Worm (Caenorhabditis elegans) whole organism, L1 larva: Measurements from ENCODE around the gene lem-4.

Experiments
- C16A3.4 ChIP-seq: fragments of 150-350 bp; optimal IDR thresholded peaks from 2 replicates; lab custom pipeline; 2014; ENCODE audit warnings: missing biosample characterization, missing genetic modification characterization
- F16B12.6 ChIP-seq: fragments of 150-350 bp; optimal IDR thresholded peaks from 2 replicates; lab custom pipeline; 2014; ENCODE audit warnings: missing biosample characterization, missing genetic modification characterization
- Y116A8C.19 ChIP-seq: sonication (generic microtip); optimal IDR thresholded peaks from 2 replicates; lab custom pipeline; 2016; ENCODE audit warnings: missing compliant biosample characterization, missing genetic modification characterization, borderline replicate concordance
- aha-1 ChIP-seq: fragments of 150-350 bp; optimal IDR thresholded peaks from 2 replicates; lab custom pipeline; 2014; ENCODE audit warnings: missing biosample characterization, missing genetic modification characterization
- alr-1 ChIP-seq: fragments of 200-800 bp; sonication (Bioruptor generic); optimal IDR thresholded peaks from 2 replicates; lab custom pipeline; 2018; ENCODE audit warnings: borderline replicate concordance, mild to moderate bottlenecking, missing genetic modification characterization, missing compliant biosample characterization
- aly-2 ChIP-seq: fragments of 150-350 bp; optimal IDR thresholded peaks from 2 replicates; lab custom pipeline; 2014; ENCODE audit warnings: missing biosample characterization, missing genetic modification characterization
- blmp-1 ChIP-seq: fragments of 150-350 bp; optimal IDR thresholded peaks from 2 replicates; lab custom pipeline; 2014; ENCODE audit warnings: missing biosample characterization, missing genetic modification characterization
- ceh-63 ChIP-seq: fragments of 200-800 bp; sonication (Bioruptor generic); optimal IDR thresholded peaks from 2 replicates; lab custom pipeline; 2018; ENCODE audit warnings: mild to moderate bottlenecking, missing genetic modification characterization, missing compliant biosample characterization
- ceh-82 ChIP-seq, 3 experiments: fragments of 150-350 bp in 1 of 3; sonication (generic microtip) in 2 of 3; optimal IDR thresholded peaks; 2 replicates each; lab custom pipeline; 2014 to 2017; ENCODE audit warnings: missing biosample characterization in 3 of 3, missing genetic modification characterization in 3 of 3
- ceh-88 ChIP-seq: fragments of 200-800 bp; sonication (Bioruptor generic); IDR thresholded peaks from 2 replicates; pipeline ENCODE4 v1.3.6; 2022; ENCODE audit warnings: missing genetic modification characterization, missing compliant biosample characterization
- dpl-1 ChIP-seq, 3 experiments: fragments of 150-350 bp in 2 of 3; sonication (generic microtip) in 1 of 3; optimal IDR thresholded peaks; 2 replicates each; lab custom pipeline; 2014 to 2017; ENCODE audit warnings: missing biosample characterization in 3 of 3, missing genetic modification characterization in 3 of 3, missing genetic modification reagents in 3 of 3
- efl-1 ChIP-seq, 4 experiments: fragments of 150-350 bp; optimal IDR thresholded peaks in 3 of 4; peaks in 1 of 4; 1 replicate in 1 of 4; 2 replicates in 3 of 4; lab custom pipeline; 2014; ENCODE audit warnings: missing biosample characterization in 2 of 4, missing genetic modification characterization in 2 of 4, missing genetic modification reagents in 2 of 4
- egl-27 ChIP-seq, 2 experiments: fragments of 150-350 bp in 1 of 2; sonication (generic microtip); optimal IDR thresholded peaks; 3 replicates each; lab custom pipeline; 2017 to 2018; ENCODE audit warnings: missing biosample characterization in 2 of 2, missing genetic modification characterization in 2 of 2, missing genetic modification reagents in 2 of 2
- elt-3 ChIP-seq, 6 experiments: fragments of 150-350 bp in 1 of 6; sonication (generic microtip); optimal IDR thresholded peaks; 2 replicates each; lab custom pipeline; 2017 to 2018; ENCODE audit warnings: missing biosample characterization in 6 of 6, missing genetic modification characterization in 6 of 6, inconsistent platforms in 1 of 6
- fkh-10 ChIP-seq: sonication (generic microtip); optimal IDR thresholded peaks from 2 replicates; lab custom pipeline; 2017; ENCODE audit warnings: missing biosample characterization, missing genetic modification reagents, missing genetic modification characterization
- fos-1 ChIP-seq: fragments of 150-350 bp; optimal IDR thresholded peaks from 2 replicates; lab custom pipeline; 2014; ENCODE audit warnings: missing biosample characterization, missing genetic modification characterization
- hlh-4 ChIP-seq: sonication (generic microtip); optimal IDR thresholded peaks from 2 replicates; lab custom pipeline; 2016; ENCODE audit warnings: mild to moderate bottlenecking, missing genetic modification characterization, missing compliant biosample characterization
- hpl-2 ChIP-seq: fragments of 150-350 bp; optimal IDR thresholded peaks from 2 replicates; lab custom pipeline; 2014; ENCODE audit warnings: missing biosample characterization, missing genetic modification reagents, missing genetic modification characterization
- isw-1 ChIP-seq: fragments of 200-800 bp; sonication (Bioruptor generic); IDR thresholded peaks from 2 replicates; pipeline ENCODE4 v1.3.6; 2022; ENCODE audit warnings: missing genetic modification characterization, missing compliant biosample characterization
- jun-1 ChIP-seq: fragments of 150-350 bp; optimal IDR thresholded peaks from 2 replicates; lab custom pipeline; 2014; ENCODE audit warnings: missing biosample characterization, missing genetic modification reagents, missing genetic modification characterization
- lin-35 ChIP-seq, 2 experiments: fragments of 150-350 bp; optimal IDR thresholded peaks; 2 replicates each; lab custom pipeline; 2014; ENCODE audit warnings: missing biosample characterization in 2 of 2, missing genetic modification characterization in 2 of 2, missing genetic modification reagents in 2 of 2
- lsy-2 ChIP-seq, 2 experiments: fragments of 150-350 bp; optimal IDR thresholded peaks; 2 replicates each; lab custom pipeline; 2014; ENCODE audit warnings: missing biosample characterization in 2 of 2, missing genetic modification characterization in 2 of 2
- mef-2 ChIP-seq: fragments of 150-350 bp; optimal IDR thresholded peaks from 2 replicates; lab custom pipeline; 2014; ENCODE audit warnings: missing biosample characterization, missing genetic modification characterization
- mep-1 ChIP-seq: fragments of 150-350 bp; optimal IDR thresholded peaks from 2 replicates; lab custom pipeline; 2014; ENCODE audit warnings: missing biosample characterization, missing genetic modification characterization
- nhr-11 ChIP-seq: fragments of 150-350 bp; optimal IDR thresholded peaks from 2 replicates; lab custom pipeline; 2014; ENCODE audit warnings: missing biosample characterization, missing genetic modification characterization
- nhr-20 ChIP-seq: sonication (generic microtip); optimal IDR thresholded peaks from 2 replicates; lab custom pipeline; 2016; ENCODE audit warnings: mild to moderate bottlenecking, missing genetic modification characterization, missing compliant biosample characterization
- nhr-28 ChIP-seq: fragments of 150-350 bp; optimal IDR thresholded peaks from 2 replicates; lab custom pipeline; 2014; ENCODE audit warnings: missing biosample characterization, missing genetic modification characterization
- nhr-47 ChIP-seq: sonication (generic microtip); optimal IDR thresholded peaks from 2 replicates; lab custom pipeline; 2016; ENCODE audit warnings: mild to moderate bottlenecking, missing genetic modification characterization, moderate library complexity, missing compliant biosample characterization
- nhr-84 ChIP-seq: sonication (generic microtip); optimal IDR thresholded peaks from 2 replicates; lab custom pipeline; 2017; ENCODE audit warnings: missing biosample characterization, missing genetic modification characterization
- nhr-85 ChIP-seq: sonication (generic microtip); peaks from one replicate; lab custom pipeline; 2016; ENCODE audit warnings: missing genetic modification characterization, inconsistent platforms, missing compliant biosample characterization
- nhr-90 ChIP-seq: sonication (generic microtip); optimal IDR thresholded peaks from 2 replicates; lab custom pipeline; 2016; ENCODE audit warnings: mild to moderate bottlenecking, missing genetic modification characterization, missing compliant biosample characterization; ENCODE audit not compliant: poor library complexity
- pag-3 ChIP-seq: sonication (generic microtip); optimal IDR thresholded peaks from 2 replicates; lab custom pipeline; 2017; ENCODE audit warnings: missing genetic modification characterization, mild to moderate bottlenecking, missing compliant biosample characterization, antibody characterized with exemption, borderline replicate concordance; ENCODE audit not compliant: insufficient read depth
- rnt-1 ChIP-seq: sonication (generic microtip); optimal IDR thresholded peaks from 2 replicates; lab custom pipeline; 2016; ENCODE audit warnings: mild to moderate bottlenecking, missing genetic modification characterization, moderate library complexity, missing compliant biosample characterization
- snpc-4 ChIP-seq: fragments of 150-350 bp; optimal IDR thresholded peaks from 2 replicates; lab custom pipeline; 2014; ENCODE audit warnings: missing biosample characterization, missing genetic modification characterization
- snu-23 ChIP-seq: sonication (generic microtip); optimal IDR thresholded peaks from 2 replicates; lab custom pipeline; 2016; ENCODE audit warnings: missing genetic modification characterization, missing compliant biosample characterization
- sptf-1 ChIP-seq: fragments of 150-350 bp; optimal IDR thresholded peaks from 2 replicates; lab custom pipeline; 2014; ENCODE audit warnings: missing biosample characterization, missing genetic modification characterization
- tlp-1 ChIP-seq: fragments of 150-350 bp; optimal IDR thresholded peaks from 2 replicates; lab custom pipeline; 2014; ENCODE audit warnings: missing biosample characterization, missing genetic modification characterization
- unc-130 ChIP-seq: fragments of 150-350 bp; optimal IDR thresholded peaks from 2 replicates; lab custom pipeline; 2017; ENCODE audit warnings: missing biosample characterization, missing genetic modification characterization, inconsistent platforms
- unc-30 ChIP-seq: sonication (generic microtip); optimal IDR thresholded peaks from 2 replicates; lab custom pipeline; 2017; ENCODE audit warnings: missing biosample characterization, missing genetic modification characterization
- unc-98 ChIP-seq: fragments of 200-800 bp; sonication (Bioruptor generic); IDR thresholded peaks from 2 replicates; pipeline ENCODE4 v1.3.6; 2022; ENCODE audit warnings: missing genetic modification characterization, missing compliant biosample characterization
- zag-1 ChIP-seq: fragments of 150-350 bp; optimal IDR thresholded peaks from 2 replicates; lab custom pipeline; 2014; ENCODE audit warnings: missing biosample characterization, missing genetic modification characterization
- zip-4 ChIP-seq: fragments of 200-800 bp; sonication (Bioruptor generic); optimal IDR thresholded peaks from 2 replicates; lab custom pipeline; 2018; ENCODE audit warnings: mild to moderate bottlenecking, missing genetic modification characterization, moderate library complexity, missing compliant biosample characterization

Gene lem-4

ce11 chrIV:842630-843029 is 11.9 kb downstream of the lem-4 start (continued):
- TF ChIP-seq unc-98 (no peak), ceh-63 (no peak), jun-1 (no peak), aly-2 (tag; lab: Kevin White, UChicago) (peak; percentile 8), Y116A8C.19 (tag; lab: Kevin White, UChicago) (no peak), rnt-1 (tag; lab: Kevin White, UChicago) (no peak), snu-23 (GFP tag; lab: Kevin White, UChicago) (peak; percentile 77), ceh-82 (tag; optimal IDR thresholded peaks at IDR 0.05; lab: Kevin White, UChicago) (peak; percentile 6 to 66 (median 23)), nhr-90 (tag; lab: Kevin White, UChicago) (peak; percentile 52), C16A3.4 (tag; lab: Kevin White, UChicago) (peak; percentile 50), elt-3 (tag; optimal IDR thresholded peaks at IDR 0.05; lab: Kevin White, UChicago) (peak in 1 of 6 experiments; percentile 34), egl-27 (tag; optimal IDR thresholded peaks at IDR 0.05; lab: Kevin White, UChicago) (no peak), efl-1 (optimal IDR thresholded peaks at IDR 0.05; lab: Kevin White, UChicago) (peak; percentile 52 to 53), efl-1 (GFP tag; optimal IDR thresholded peaks at IDR 0.05 in 1 of 2; lab: Kevin White, UChicago) (peak; percentile 46 to 94), sptf-1 (no peak), zag-1 (tag; lab: Kevin White, UChicago) (no peak), snpc-4 (peak; percentile 47), fkh-10 (no peak), hpl-2 (GFP tag; lab: Kevin White, UChicago) (no peak), pag-3 (tag; lab: Kevin White, UChicago) (no peak), nhr-85 (tag; lab: Kevin White, UChicago) (no peak), nhr-20 (peak; percentile 60), hlh-4 (no peak), unc-30 (tag; lab: Kevin White, UChicago) (no peak), nhr-28 (tag; lab: Kevin White, UChicago) (no peak), ceh-88 (GFP tag; lab: Robert Waterston, UW) (no peak), zip-4 (GFP tag; lab: Kevin White, UChicago) (no peak), unc-130 (tag; lab: Kevin White, UChicago) (no peak), mef-2 (tag; lab: Kevin White, UChicago) (no peak), blmp-1 (peak; percentile 38), nhr-47 (tag; lab: Kevin White, UChicago) (peak; percentile 61)

- TF ChIP-seq tlp-1 (tag; lab: Kevin White, UChicago), result no peak
- peak; percentile 58 for TF ChIP-seq F16B12.6
- no peak for TF ChIP-seq alr-1 (tag; lab: Kevin White, UChicago)
- TF ChIP-seq lin-35 (GFP tag; optimal IDR thresholded peaks at IDR 0.05; lab: Kevin White, UChicago), result peak; percentile 29 to 70
- no peak for TF ChIP-seq nhr-11 (tag; lab: Kevin White, UChicago)
- TF ChIP-seq C16A3.4 (tag; lab: Kevin White, UChicago), result no peak
- TF ChIP-seq aha-1 (tag; lab: Kevin White, UChicago), result no peak
- peak; percentile 65 to 97 for TF ChIP-seq efl-1 (optimal IDR thresholded peaks at IDR 0.05; lab: Kevin White, UChicago)
- peak; percentile 82 to 93 for TF ChIP-seq efl-1 (GFP tag; optimal IDR thresholded peaks at IDR 0.05 in 1 of 2; lab: Kevin White, UChicago)
- peak; percentile 27 to 71 (median 57) for TF ChIP-seq dpl-1 (GFP tag; optimal IDR thresholded peaks at IDR 0.05; lab: Kevin White, UChicago)
Measured at ce11 chrIV:842095-842494, 12.5 kb downstream of the lem-4 start, which contains the start of gene Y55F3BR.6. TSS of gene Y55F3BR.6 (minus strand) at chrIV:842126.

- no peak for TF ChIP-seq nhr-84 (tag; lab: Kevin White, UChicago)
- peak; percentile 29 for TF ChIP-seq mep-1 (tag; lab: Kevin White, UChicago)
- TF ChIP-seq isw-1 (GFP tag; lab: Robert Waterston, UW), result no peak
- TF ChIP-seq lsy-2 (tag; optimal IDR thresholded peaks at IDR 0.05; lab: Kevin White, UChicago), result peak in 1 of 2 experiments; percentile 7
- TF ChIP-seq dpl-1 (GFP tag; optimal IDR thresholded peaks at IDR 0.05; lab: Kevin White, UChicago), result peak in 1 of 3 experiments; percentile 6
- TF ChIP-seq alr-1 (tag; lab: Kevin White, UChicago), result no peak
- peak; percentile 99 for TF ChIP-seq blmp-1
- TF ChIP-seq Y116A8C.19 (tag; lab: Kevin White, UChicago), result no peak
- no peak for TF ChIP-seq fos-1
- TF ChIP-seq ceh-88 (GFP tag; lab: Robert Waterston, UW), result no peak
- TF ChIP-seq, all 84 proteins: peak for 4
Measured at ce11 chrIV:833517-833916, 21.1 kb downstream of the lem-4 start.
